Fruit fly (Drosophila melanogaster) whole organism, embryonic: ENCODE results near the gene CheB74a.

Source experiments
- BEAF-32 ChIP-seq: fragments of 200-800 bp; sonication (Bioruptor generic); optimal IDR thresholded peaks from 3 replicates; lab custom pipeline; 2017; ENCODE audit warnings: missing biosample characterization, missing genetic modification characterization, mild to moderate bottlenecking, moderate library complexity, missing genetic modification reagents
- Bdp1 ChIP-seq: fragments of 200-800 bp; sonication (Bioruptor generic); optimal IDR thresholded peaks from 3 replicates; lab custom pipeline; 2016; ENCODE audit warnings: missing biosample characterization, missing genetic modification characterization
- C15 ChIP-seq: fragments of 200-800 bp; sonication (Bioruptor generic); IDR thresholded peaks from 3 replicates; pipeline ENCODE4 v1.3.6; 2022; ENCODE audit warnings: missing biosample characterization, missing genetic modification characterization
- CG10274 ChIP-seq: fragments of 200-800 bp; sonication (Bioruptor generic); optimal IDR thresholded peaks from 3 replicates; lab custom pipeline; 2017; ENCODE audit warnings: missing biosample characterization, mild to moderate bottlenecking, missing genetic modification characterization
- CG12104 ChIP-seq: fragments of 200-800 bp; sonication (Bioruptor generic); optimal IDR thresholded peaks from 3 replicates; lab custom pipeline; 2016; ENCODE audit warnings: missing biosample characterization, missing genetic modification characterization
- CG12769 ChIP-seq: fragments of 200-800 bp; sonication (Bioruptor generic); optimal IDR thresholded peaks from 2 replicates; lab custom pipeline; 2019; ENCODE audit warnings: missing biosample characterization, mild to moderate bottlenecking, missing genetic modification characterization, moderate library complexity
- CG14014 ChIP-seq: fragments of 200-800 bp; sonication (Bioruptor generic); IDR thresholded peaks from 2 replicates; pipeline ENCODE4 v1.3.6; 2022; ENCODE audit warnings: missing biosample characterization, missing genetic modification characterization
- CG16815 ChIP-seq: fragments of 200-800 bp; sonication (Bioruptor generic); optimal IDR thresholded peaks from 3 replicates; lab custom pipeline; 2017; ENCODE audit warnings: missing biosample characterization, mild to moderate bottlenecking, missing genetic modification characterization
- CG1792 ChIP-seq: fragments of 200-800 bp; sonication (Bioruptor generic); optimal IDR thresholded peaks from 2 replicates; lab custom pipeline; 2016; ENCODE audit warnings: missing biosample characterization, missing genetic modification characterization
- CG18262 ChIP-seq: fragments of 200-800 bp; optimal IDR thresholded peaks from 3 replicates; lab custom pipeline; 2019; ENCODE audit warnings: missing biosample characterization, mild to moderate bottlenecking, missing genetic modification characterization, moderate library complexity
- CG30020 ChIP-seq: fragments of 200-800 bp; optimal IDR thresholded peaks from 2 replicates; lab custom pipeline; 2019; ENCODE audit warnings: missing biosample characterization, mild to moderate bottlenecking, missing genetic modification characterization, moderate library complexity
- CG3407 ChIP-seq: fragments of 200-800 bp; sonication (Bioruptor generic); optimal IDR thresholded peaks from 2 replicates; lab custom pipeline; 2018; ENCODE audit warnings: missing biosample characterization, mild to moderate bottlenecking, missing genetic modification characterization
- CG34422 ChIP-seq: fragments of 200-800 bp; sonication (Bioruptor generic); IDR thresholded peaks from 3 replicates; pipeline ENCODE4 v1.3.6; 2022; ENCODE audit warnings: missing biosample characterization, missing genetic modification characterization
- CG42726 ChIP-seq: fragments of 200-800 bp; sonication (Bioruptor generic); IDR thresholded peaks from 2 replicates; pipeline ENCODE4 v1.3.6; 2022; ENCODE audit warnings: missing biosample characterization, missing genetic modification characterization; ENCODE audit not compliant: partially characterized antibody
- CG4854 ChIP-seq: fragments of 200-800 bp; sonication (Bioruptor generic); optimal IDR thresholded peaks from 2 replicates; lab custom pipeline; 2016; ENCODE audit warnings: missing biosample characterization, missing genetic modification characterization, inconsistent platforms
- CG5245 ChIP-seq: fragments of 200-800 bp; sonication (Bioruptor generic); optimal IDR thresholded peaks from 3 replicates; lab custom pipeline; 2016; ENCODE audit warnings: missing biosample characterization, missing genetic modification characterization
- CG7372 ChIP-seq: fragments of 200-800 bp; sonication (Bioruptor generic); IDR thresholded peaks from 2 replicates; pipeline ENCODE4 v1.3.6; 2022; ENCODE audit warnings: missing biosample characterization, missing genetic modification characterization
- CG7556 ChIP-seq: fragments of 200-800 bp; sonication (Bioruptor generic); optimal IDR thresholded peaks from 2 replicates; lab custom pipeline; 2017; ENCODE audit warnings: missing biosample characterization, mild to moderate bottlenecking, missing genetic modification characterization
- CG7839 ChIP-seq: fragments of 200-800 bp; sonication (Bioruptor generic); optimal IDR thresholded peaks from 3 replicates; lab custom pipeline; 2018; ENCODE audit warnings: missing biosample characterization, mild to moderate bottlenecking, missing genetic modification characterization, moderate library complexity
- CG8944 ChIP-seq: fragments of 200-800 bp; sonication (Bioruptor generic); optimal IDR thresholded peaks from 3 replicates; lab custom pipeline; 2016; ENCODE audit warnings: missing biosample characterization, missing genetic modification characterization
- CkIIα-i1 ChIP-seq: fragments of 200-800 bp; sonication (Bioruptor generic); IDR thresholded peaks from 2 replicates; pipeline ENCODE4 v1.3.6; 2022; ENCODE audit warnings: missing biosample characterization, missing genetic modification characterization
- D19B ChIP-seq: fragments of 200-800 bp; sonication (Bioruptor generic); optimal IDR thresholded peaks from 2 replicates; lab custom pipeline; 2017; ENCODE audit warnings: missing biosample characterization, mild to moderate bottlenecking, missing genetic modification characterization
- Dad ChIP-seq: fragments of 200-800 bp; sonication (Bioruptor generic); optimal IDR thresholded peaks from 3 replicates; lab custom pipeline; 2016; ENCODE audit warnings: missing biosample characterization, missing genetic modification characterization
- Dek ChIP-seq: fragments of 200-800 bp; sonication (Bioruptor generic); optimal IDR thresholded peaks from 3 replicates; lab custom pipeline; 2019; ENCODE audit warnings: missing biosample characterization, mild to moderate bottlenecking, missing genetic modification characterization, moderate library complexity
- Fer1 ChIP-seq: fragments of 200-800 bp; sonication (Bioruptor generic); optimal IDR thresholded peaks from 2 replicates; lab custom pipeline; 2017; ENCODE audit warnings: missing biosample characterization, mild to moderate bottlenecking, missing genetic modification characterization
- Fer3 ChIP-seq: fragments of 200-800 bp; sonication (Bioruptor generic); optimal IDR thresholded peaks from 2 replicates; lab custom pipeline; 2018; ENCODE audit warnings: missing biosample characterization, mild to moderate bottlenecking, missing genetic modification characterization, moderate library complexity
- Hmx ChIP-seq: fragments of 200-800 bp; sonication (Bioruptor generic); optimal IDR thresholded peaks from 2 replicates; lab custom pipeline; 2016; ENCODE audit warnings: missing biosample characterization, missing genetic modification characterization
- Lhr ChIP-seq: fragments of 200-800 bp; sonication (Bioruptor generic); optimal IDR thresholded peaks from 3 replicates; lab custom pipeline; 2017; ENCODE audit warnings: mild to moderate bottlenecking, missing biosample characterization, missing genetic modification reagents, missing genetic modification characterization
- MESR4 ChIP-seq: fragments of 200-800 bp; sonication (Bioruptor generic); optimal IDR thresholded peaks from 2 replicates; lab custom pipeline; 2018; ENCODE audit warnings: missing biosample characterization, mild to moderate bottlenecking, missing genetic modification characterization, moderate library complexity
- NK7.1 ChIP-seq: fragments of 200-800 bp; sonication (Bioruptor generic); optimal IDR thresholded peaks from 3 replicates; lab custom pipeline; 2016; ENCODE audit warnings: missing biosample characterization, missing genetic modification characterization
- Rx ChIP-seq: fragments of 200-800 bp; sonication (Bioruptor generic); IDR thresholded peaks from 2 replicates; pipeline ENCODE4 v1.3.6; 2022; ENCODE audit warnings: missing biosample characterization, missing genetic modification characterization
- Side ChIP-seq: fragments of 200-800 bp; sonication (Bioruptor generic); optimal IDR thresholded peaks from 2 replicates; lab custom pipeline; 2016; ENCODE audit warnings: missing biosample characterization, missing genetic modification characterization
- Sox100B ChIP-seq: fragments of 200-800 bp; sonication (Bioruptor generic); optimal IDR thresholded peaks from 3 replicates; lab custom pipeline; 2018; ENCODE audit warnings: missing biosample characterization, mild to moderate bottlenecking, missing genetic modification characterization
- Spps ChIP-seq: fragments of 200-800 bp; sonication (Bioruptor generic); optimal IDR thresholded peaks from 2 replicates; lab custom pipeline; 2018; ENCODE audit warnings: missing biosample characterization, mild to moderate bottlenecking, missing genetic modification characterization
- ac ChIP-seq: fragments of 200-800 bp; sonication (Bioruptor generic); optimal IDR thresholded peaks from 3 replicates; lab custom pipeline; 2017; ENCODE audit warnings: missing biosample characterization, mild to moderate bottlenecking, missing genetic modification characterization
- ara ChIP-seq: fragments of 200-800 bp; sonication (Bioruptor generic); IDR thresholded peaks from 2 replicates; pipeline ENCODE4 v1.3.6; 2022; ENCODE audit warnings: missing biosample characterization, missing genetic modification characterization
- bbx ChIP-seq: fragments of 200-800 bp; sonication (Bioruptor generic); IDR thresholded peaks from 2 replicates; pipeline ENCODE4 v1.3.6; 2022; ENCODE audit warnings: missing biosample characterization, missing genetic modification characterization; ENCODE audit not compliant: partially characterized antibody
- ham ChIP-seq: fragments of 200-800 bp; sonication (Bioruptor generic); IDR thresholded peaks from 2 replicates; pipeline ENCODE4 v1.3.6; 2022; ENCODE audit warnings: missing biosample characterization, missing genetic modification characterization
- luna ChIP-seq: fragments of 200-800 bp; sonication (Bioruptor generic); optimal IDR thresholded peaks from 2 replicates; lab custom pipeline; 2016; ENCODE audit warnings: missing biosample characterization, missing genetic modification characterization
- nom ChIP-seq: fragments of 200-800 bp; sonication (Bioruptor generic); optimal IDR thresholded peaks from 2 replicates; lab custom pipeline; 2017; ENCODE audit warnings: missing biosample characterization, missing genetic modification characterization, mild to moderate bottlenecking, moderate library complexity, missing genetic modification reagents
- pros ChIP-seq: fragments of 200-800 bp; sonication (Bioruptor generic); optimal IDR thresholded peaks from 3 replicates; lab custom pipeline; 2019; ENCODE audit warnings: missing biosample characterization, mild to moderate bottlenecking, missing genetic modification characterization, moderate library complexity
- schlank ChIP-seq: fragments of 200-800 bp; sonication (Bioruptor generic); optimal IDR thresholded peaks from 2 replicates; lab custom pipeline; 2018; ENCODE audit warnings: missing biosample characterization, mild to moderate bottlenecking, missing genetic modification characterization
- sd ChIP-seq: fragments of 200-800 bp; sonication (Bioruptor generic); optimal IDR thresholded peaks from 3 replicates; lab custom pipeline; 2018; ENCODE audit warnings: missing biosample characterization, mild to moderate bottlenecking, missing genetic modification characterization, moderate library complexity
- sim ChIP-seq: fragments of 200-800 bp; sonication (Bioruptor generic); IDR thresholded peaks from 2 replicates; pipeline ENCODE4 v1.3.6; 2022; ENCODE audit warnings: missing biosample characterization, missing genetic modification characterization
- tin ChIP-seq: fragments of 200-800 bp; sonication (Bioruptor generic); optimal IDR thresholded peaks from 3 replicates; lab custom pipeline; 2016; ENCODE audit warnings: missing biosample characterization, missing genetic modification characterization
- tio ChIP-seq: fragments of 200-800 bp; sonication (Bioruptor generic); optimal IDR thresholded peaks from 2 replicates; lab custom pipeline; 2017; ENCODE audit warnings: missing biosample characterization, missing genetic modification characterization, inconsistent platforms
- tll ChIP-seq, 2 experiments: fragments of 200-800 bp in 1 of 2; fragments of >200 bp in 1 of 2; sonication (Bioruptor generic) in 1 of 2; optimal IDR thresholded peaks; 2 replicates each; lab custom pipeline; 2017 to 2019; ENCODE audit warnings: missing biosample characterization in 2 of 2, missing genetic modification characterization in 2 of 2, mild to moderate bottlenecking in 1 of 2, moderate library complexity in 1 of 2
- zen ChIP-seq: fragments of 200-800 bp; sonication (Bioruptor generic); optimal IDR thresholded peaks from 3 replicates; lab custom pipeline; 2018; ENCODE audit warnings: missing biosample characterization, mild to moderate bottlenecking, missing genetic modification characterization, moderate library complexity

CheB74a gene

dm6 chr3L:17757156-17758083, 37.8 kb upstream of the CheB74a start:
- peak; percentile 88 for TF ChIP-seq pros (GFP tag; lab: Kevin White, UChicago)
- TF ChIP-seq MESR4 (GFP tag; lab: Kevin White, UChicago), result no peak
- TF ChIP-seq CkIIα-i1 (GFP tag; lab: Robert Waterston, UW), result no peak
- TF ChIP-seq CG10274, result peak; percentile 25
- no peak for TF ChIP-seq CG4854 (GFP tag; lab: Kevin White, UChicago)
- no peak for TF ChIP-seq Hmx (GFP tag; lab: Kevin White, UChicago)
- 0 out of 2 replicates have a peak, but pooled peaks have one; percentile 19 for TF ChIP-seq CG7372 (GFP tag; lab: Robert Waterston, UW)
- TF ChIP-seq CG5245 (GFP tag; lab: Kevin White, UChicago), result peak; percentile 69
- TF ChIP-seq bbx (GFP tag; lab: Robert Waterston, UW), result no peak
- TF ChIP-seq Dad (GFP tag; lab: Kevin White, UChicago), result no peak
- 0 out of 2 replicates have a peak, but pooled peaks have one; percentile 50 for TF ChIP-seq sim
- TF ChIP-seq CG12104 (GFP tag; lab: Kevin White, UChicago), result peak; percentile 62
- peak; percentile 25 for TF ChIP-seq Bdp1 (GFP tag; lab: Kevin White, UChicago)
- TF ChIP-seq schlank (tag; lab: Kevin White, UChicago), result no peak
- peak; percentile 70 for TF ChIP-seq ara (GFP tag; lab: Robert Waterston, UW)
- TF ChIP-seq CG16815 (GFP tag; lab: Kevin White, UChicago), result peak; percentile 86
- TF ChIP-seq C15, result no peak
- peak; percentile 91 for TF ChIP-seq Sox100B (GFP tag; lab: Kevin White, UChicago)
- no peak for TF ChIP-seq D19B (GFP tag; lab: Kevin White, UChicago)
- TF ChIP-seq Lhr (GFP tag; lab: Kevin White, UChicago), result peak; percentile 77
- TF ChIP-seq CG7556 (GFP tag; lab: Kevin White, UChicago), result peak; percentile 92
- TF ChIP-seq CG14014 (GFP tag; lab: Robert Waterston, UW), result no peak
- peak; percentile 88 for TF ChIP-seq CG7839 (tag; lab: Kevin White, UChicago)
- TF ChIP-seq Rx, result peak; percentile 57; the same call in 1 of the 2 replicates
- TF ChIP-seq NK7.1, result peak; percentile 35
- peak; percentile 52 for TF ChIP-seq CG30020 (tag; lab: Kevin White, UChicago)
- peak; percentile 54 for TF ChIP-seq CG8944
- TF ChIP-seq CG12769 (tag; lab: Kevin White, UChicago), result no peak
- TF ChIP-seq Side (GFP tag; lab: Kevin White, UChicago), result peak; percentile 52
- no peak for TF ChIP-seq tll (GFP tag; optimal IDR thresholded peaks at IDR 0.05; lab: Kevin White, UChicago)
- no peak for TF ChIP-seq nom (GFP tag; lab: Kevin White, UChicago)
- peak; percentile 97 for TF ChIP-seq CG18262
- TF ChIP-seq zen, result peak; percentile 72
- TF ChIP-seq BEAF-32 (GFP tag; lab: Kevin White, UChicago), result no peak
- no peak for TF ChIP-seq CG1792 (GFP tag; lab: Kevin White, UChicago)
- peak; percentile 72; the same call in 2 of the 3 replicates for TF ChIP-seq CG34422 (GFP tag; lab: Robert Waterston, UW)
- peak; percentile 74 for TF ChIP-seq tio (GFP tag; lab: Kevin White, UChicago)
- TF ChIP-seq luna (GFP tag; lab: Kevin White, UChicago), result no peak
- no peak for TF ChIP-seq Fer1
- TF ChIP-seq sd, result no peak
- TF ChIP-seq CG42726 (GFP tag; lab: Robert Waterston, UW), result no peak
- TF ChIP-seq Fer3 (tag; lab: Kevin White, UChicago), result peak; percentile 35
- peak; percentile 88 for TF ChIP-seq Spps (tag; lab: Kevin White, UChicago)
- TF ChIP-seq Dek (tag; lab: Kevin White, UChicago), result no peak
- TF ChIP-seq ham (GFP tag; lab: Robert Waterston, UW), result no peak
- TF ChIP-seq ac (GFP tag; lab: Kevin White, UChicago), result peak; percentile 66
- TF ChIP-seq tin (GFP tag; lab: Kevin White, UChicago), result peak; percentile 80
- TF ChIP-seq CG3407, result peak; percentile 84
